Fruit fly (Drosophila melanogaster) whole organism, prepupa: Measurements from ENCODE around the gene Arpc2.

Source experiments
- Blimp-1 ChIP-seq: fragments of 200-800 bp; sonication (Bioruptor generic); optimal IDR thresholded peaks from 3 replicates; lab custom pipeline; 2017; ENCODE audit warnings: missing biosample characterization, missing genetic modification characterization, mild to moderate bottlenecking, moderate library complexity, missing genetic modification reagents
- CG10631 ChIP-seq: fragments of 200-800 bp; sonication (Bioruptor generic); optimal IDR thresholded peaks from 2 replicates; lab custom pipeline; 2016; ENCODE audit warnings: missing biosample characterization, missing genetic modification characterization
- CG11294 ChIP-seq: fragments of 200-800 bp; sonication (Bioruptor generic); IDR thresholded peaks from 2 replicates; pipeline ENCODE4 v1.3.6; 2022; ENCODE audit warnings: missing biosample characterization, missing genetic modification characterization
- CG11762 ChIP-seq: fragments of 200-800 bp; sonication (Bioruptor generic); optimal IDR thresholded peaks from 3 replicates; lab custom pipeline; 2016; ENCODE audit warnings: missing biosample characterization, missing genetic modification characterization; ENCODE audit not compliant: insufficient read depth
- CG11902 ChIP-seq: fragments of 200-800 bp; sonication (Bioruptor generic); optimal IDR thresholded peaks from 3 replicates; lab custom pipeline; 2016; ENCODE audit warnings: missing biosample characterization, missing genetic modification characterization
- CG1621 ChIP-seq: fragments of 200-800 bp; sonication (Bioruptor generic); optimal IDR thresholded peaks from 3 replicates; lab custom pipeline; 2018; ENCODE audit warnings: missing biosample characterization, mild to moderate bottlenecking, missing genetic modification characterization
- CG3032 ChIP-seq: fragments of 200-800 bp; optimal IDR thresholded peaks from 2 replicates; lab custom pipeline; 2019; ENCODE audit warnings: missing biosample characterization, mild to moderate bottlenecking, missing genetic modification characterization, moderate library complexity
- CG32006 ChIP-seq: fragments of 200-800 bp; sonication (Bioruptor generic); optimal IDR thresholded peaks from 3 replicates; lab custom pipeline; 2017; ENCODE audit warnings: missing biosample characterization, mild to moderate bottlenecking, missing genetic modification characterization
- CG34406 ChIP-seq: fragments of 200-800 bp; sonication (Bioruptor generic); optimal IDR thresholded peaks from 3 replicates; lab custom pipeline; 2016; ENCODE audit warnings: missing biosample characterization, missing genetic modification characterization
- CG3919 ChIP-seq: fragments of 200-800 bp; sonication (Bioruptor generic); optimal IDR thresholded peaks from 3 replicates; lab custom pipeline; 2016; ENCODE audit warnings: missing biosample characterization, missing genetic modification characterization
- CG4318 ChIP-seq: fragments of 200-800 bp; sonication (Bioruptor generic); optimal IDR thresholded peaks from 3 replicates; lab custom pipeline; 2017; ENCODE audit warnings: missing biosample characterization, mild to moderate bottlenecking, missing genetic modification characterization
- CG6792 ChIP-seq: fragments of 200-800 bp; sonication (Bioruptor generic); optimal IDR thresholded peaks from 3 replicates; lab custom pipeline; 2016; ENCODE audit warnings: missing biosample characterization, missing genetic modification characterization
- CG6854 ChIP-seq: fragments of 200-800 bp; sonication (Bioruptor generic); optimal IDR thresholded peaks from 2 replicates; lab custom pipeline; 2017; ENCODE audit warnings: missing biosample characterization, mild to moderate bottlenecking, missing genetic modification characterization
- CG7368 ChIP-seq: fragments of 200-800 bp; sonication (Bioruptor generic); optimal IDR thresholded peaks from 3 replicates; lab custom pipeline; 2016; ENCODE audit warnings: missing biosample characterization, missing genetic modification characterization
- CG8119 ChIP-seq: fragments of 200-800 bp; sonication (Bioruptor generic); IDR thresholded peaks from 3 replicates; pipeline ENCODE4 v1.3.6; 2022; ENCODE audit warnings: missing biosample characterization, missing genetic modification characterization
- CG8319 ChIP-seq: fragments of 200-800 bp; sonication (Bioruptor generic); optimal IDR thresholded peaks from 3 replicates; lab custom pipeline; 2016; ENCODE audit warnings: missing biosample characterization, missing genetic modification characterization
- CG8632 ChIP-seq: fragments of 200-800 bp; sonication (Bioruptor generic); optimal IDR thresholded peaks from 3 replicates; lab custom pipeline; 2016; ENCODE audit warnings: missing biosample characterization, missing genetic modification characterization
- CG9139 ChIP-seq: fragments of 200-800 bp; sonication (Bioruptor generic); optimal IDR thresholded peaks from 3 replicates; lab custom pipeline; 2017; ENCODE audit warnings: missing biosample characterization, mild to moderate bottlenecking, missing genetic modification characterization
- Eip75B ChIP-seq: fragments of 200-800 bp; sonication (Bioruptor generic); optimal IDR thresholded peaks from 3 replicates; lab custom pipeline; 2016; ENCODE audit warnings: missing biosample characterization, missing genetic modification characterization
- Eip93F ChIP-seq: fragments of 200-800 bp; sonication (Bioruptor generic); optimal IDR thresholded peaks from 2 replicates; lab custom pipeline; 2016; ENCODE audit warnings: missing biosample characterization, mild to moderate bottlenecking, missing genetic modification characterization
- Ets96B ChIP-seq: fragments of 200-800 bp; optimal IDR thresholded peaks from 2 replicates; lab custom pipeline; 2019; ENCODE audit warnings: missing biosample characterization, mild to moderate bottlenecking, missing genetic modification characterization, moderate library complexity
- Gug ChIP-seq: fragments of 200-800 bp; sonication (Bioruptor generic); IDR thresholded peaks from 2 replicates; pipeline ENCODE4 v1.3.6; 2022; ENCODE audit warnings: missing biosample characterization, missing genetic modification characterization
- Hr38 ChIP-seq: sonication (Bioruptor generic); optimal IDR thresholded peaks from 2 replicates; lab custom pipeline; 2016; ENCODE audit warnings: missing biosample characterization, missing genetic modification characterization
- Hr39 ChIP-seq: fragments of 200-800 bp; sonication (Bioruptor generic); optimal IDR thresholded peaks from 2 replicates; lab custom pipeline; 2016; ENCODE audit warnings: missing biosample characterization, missing genetic modification characterization
- Hr4 ChIP-seq: fragments of 200-800 bp; sonication (Bioruptor generic); optimal IDR thresholded peaks from 3 replicates; lab custom pipeline; 2016; ENCODE audit warnings: missing biosample characterization, missing genetic modification characterization
- Lpt ChIP-seq: fragments of 200-800 bp; sonication (Bioruptor generic); optimal IDR thresholded peaks from 3 replicates; lab custom pipeline; 2016; ENCODE audit warnings: missing biosample characterization, missing genetic modification characterization
- Met ChIP-seq: fragments of 200-800 bp; sonication (Bioruptor generic); optimal IDR thresholded peaks from 3 replicates; lab custom pipeline; 2016; ENCODE audit warnings: missing biosample characterization, missing genetic modification characterization
- OdsH ChIP-seq: fragments of 200-800 bp; sonication (Bioruptor generic); optimal IDR thresholded peaks from 3 replicates; lab custom pipeline; 2016; ENCODE audit warnings: missing biosample characterization, missing genetic modification characterization
- Smox ChIP-seq: fragments of 200-800 bp; sonication (Bioruptor generic); optimal IDR thresholded peaks from 3 replicates; lab custom pipeline; 2016; ENCODE audit warnings: missing biosample characterization, missing genetic modification characterization
- Sox14 ChIP-seq: fragments of 200-800 bp; sonication (Bioruptor generic); optimal IDR thresholded peaks from 3 replicates; lab custom pipeline; 2016; ENCODE audit warnings: missing biosample characterization, missing genetic modification characterization
- Sox15 ChIP-seq: fragments of 200-800 bp; sonication (Bioruptor generic); optimal IDR thresholded peaks from 3 replicates; lab custom pipeline; 2016; ENCODE audit warnings: missing biosample characterization, missing genetic modification characterization
- achi ChIP-seq: fragments of 200-800 bp; sonication (Bioruptor generic); optimal IDR thresholded peaks from 3 replicates; lab custom pipeline; 2016; ENCODE audit warnings: missing biosample characterization, missing genetic modification characterization
- cyc ChIP-seq: fragments of 200-800 bp; sonication (Bioruptor generic); optimal IDR thresholded peaks from 3 replicates; lab custom pipeline; 2016; ENCODE audit warnings: missing biosample characterization, missing genetic modification characterization
- dac ChIP-seq: fragments of 200-800 bp; sonication (Bioruptor generic); optimal IDR thresholded peaks from 2 replicates; lab custom pipeline; 2017; ENCODE audit warnings: missing biosample characterization, mild to moderate bottlenecking, missing genetic modification characterization
- dsx ChIP-seq: fragments of 200-800 bp; optimal IDR thresholded peaks from 3 replicates; lab custom pipeline; 2019; ENCODE audit warnings: missing biosample characterization, mild to moderate bottlenecking, missing genetic modification characterization, moderate library complexity; ENCODE audit not compliant: poor library complexity, severe bottlenecking
- eg ChIP-seq: fragments of 200-800 bp; sonication (Bioruptor generic); IDR thresholded peaks from 3 replicates; pipeline ENCODE4 v1.3.6; 2022; ENCODE audit warnings: missing biosample characterization, missing genetic modification characterization
- esn ChIP-seq: fragments of 200-800 bp; sonication (Bioruptor generic); optimal IDR thresholded peaks from 2 replicates; lab custom pipeline; 2016; ENCODE audit warnings: missing biosample characterization, mild to moderate bottlenecking, missing genetic modification characterization, moderate library complexity
- fd59A ChIP-seq: fragments of 200-800 bp; sonication (Bioruptor generic); optimal IDR thresholded peaks from 2 replicates; lab custom pipeline; 2017; ENCODE audit warnings: missing biosample characterization, mild to moderate bottlenecking, missing genetic modification characterization, missing genetic modification reagents
- fkh ChIP-seq: fragments of 200-800 bp; sonication (Bioruptor generic); optimal IDR thresholded peaks from 3 replicates; lab custom pipeline; 2017; ENCODE audit warnings: missing biosample characterization, mild to moderate bottlenecking, missing genetic modification characterization, moderate library complexity
- net ChIP-seq: fragments of 200-800 bp; sonication (Bioruptor generic); optimal IDR thresholded peaks from 3 replicates; lab custom pipeline; 2016; ENCODE audit warnings: missing biosample characterization, missing genetic modification characterization
- salr ChIP-seq, 2 experiments: fragments of 200-800 bp; sonication (Bioruptor generic); optimal IDR thresholded peaks; 3 replicates each; lab custom pipeline; 2016 to 2018; ENCODE audit warnings: missing biosample characterization in 2 of 2, missing genetic modification characterization in 2 of 2, mild to moderate bottlenecking in 1 of 2
- ss ChIP-seq, 2 experiments: fragments of 200-800 bp; sonication (Bioruptor generic); optimal IDR thresholded peaks; 2 replicates in 1 of 2; 3 replicates in 1 of 2; lab custom pipeline; 2017 to 2018; ENCODE audit warnings: mild to moderate bottlenecking in 2 of 2, missing biosample characterization in 2 of 2, missing genetic modification characterization in 2 of 2, moderate library complexity in 1 of 2
- svp ChIP-seq: fragments of 200-800 bp; sonication (Bioruptor generic); peaks from one replicate; lab custom pipeline; 2016; ENCODE audit warnings: missing biosample characterization, missing genetic modification characterization
- topi ChIP-seq: fragments of 200-800 bp; sonication (Bioruptor generic); optimal IDR thresholded peaks from 3 replicates; lab custom pipeline; 2016; ENCODE audit warnings: missing biosample characterization, missing genetic modification characterization
- vri ChIP-seq: fragments of 200-800 bp; sonication (Bioruptor generic); optimal IDR thresholded peaks from 3 replicates; lab custom pipeline; 2016; ENCODE audit warnings: missing biosample characterization, mild to moderate bottlenecking, missing genetic modification characterization

Gene Arpc2

dm6 chr2L:20371451-20371850, 45.4 kb upstream of the Arpc2 start (continued):
- TF ChIP-seq Met (GFP tag; lab: Kevin White, UChicago) (no peak), Blimp-1 (no peak), CG6792 (peak; percentile 63), net (peak; percentile 55), ss (GFP tag; optimal IDR thresholded peaks at IDR 0.05; lab: Kevin White, UChicago) (peak in 1 of 2 experiments; percentile 37), Ets96B (tag; lab: Kevin White, UChicago) (peak; percentile 71), CG9139 (GFP tag; lab: Kevin White, UChicago) (no peak), CG8632 (GFP tag; lab: Kevin White, UChicago) (no peak), CG34406 (GFP tag; lab: Kevin White, UChicago) (peak; percentile 30), svp (GFP tag; lab: Kevin White, UChicago) (peak; percentile 58), esn (GFP tag; lab: Kevin White, UChicago) (no peak), OdsH (GFP tag; lab: Kevin White, UChicago) (peak; percentile 61), eg (GFP tag; lab: Robert Waterston, UW) (peak; percentile 87), CG7368 (GFP tag; lab: Kevin White, UChicago) (peak; percentile 49), dac (GFP tag; lab: Kevin White, UChicago) (peak; percentile 53), CG11294 (GFP tag; lab: Robert Waterston, UW) (peak; percentile 58)

DNA sequence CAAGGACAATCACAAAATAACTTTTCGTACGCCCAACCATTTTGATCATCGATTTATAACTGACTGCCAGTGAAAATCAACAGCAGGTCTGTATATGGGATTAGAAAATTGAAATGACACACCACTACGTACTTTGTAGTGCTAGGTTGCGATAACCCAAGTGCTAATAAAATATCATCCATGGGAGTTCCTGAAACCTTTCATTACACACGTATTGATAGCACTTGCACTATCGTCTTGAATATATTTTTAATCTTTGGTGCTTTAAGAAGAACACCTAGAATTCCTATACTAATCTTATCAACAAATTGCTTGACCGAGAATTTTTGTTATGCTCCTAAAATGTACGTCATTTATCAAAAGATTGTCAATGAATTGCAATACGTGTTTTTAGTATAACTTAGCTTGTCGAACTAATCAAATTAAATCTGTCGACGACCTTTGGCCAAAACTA, 42.8 kb upstream of the Arpc2 start, which contains the start of gene Ugt37A1:
Gene Ugt37A1 (minus strand): TSS at position 51 of the 454 bp plus-strand sequence.
- TF ChIP-seq ss (GFP tag; optimal IDR thresholded peaks at IDR 0.05; lab: Kevin White, UChicago), result no peak
- no peak for TF ChIP-seq cyc (GFP tag; lab: Kevin White, UChicago)
- no peak for TF ChIP-seq CG11762 (GFP tag; lab: Kevin White, UChicago)
- no peak for TF ChIP-seq Gug (GFP tag; lab: Robert Waterston, UW)
- no peak for TF ChIP-seq CG8119
- TF ChIP-seq svp (GFP tag; lab: Kevin White, UChicago), result no peak
- no peak for TF ChIP-seq Hr39
- TF ChIP-seq Hr38 (GFP tag; lab: Kevin White, UChicago), result no peak
- TF ChIP-seq net, result no peak
- no peak for TF ChIP-seq CG1621 (tag; lab: Kevin White, UChicago)

DNA sequence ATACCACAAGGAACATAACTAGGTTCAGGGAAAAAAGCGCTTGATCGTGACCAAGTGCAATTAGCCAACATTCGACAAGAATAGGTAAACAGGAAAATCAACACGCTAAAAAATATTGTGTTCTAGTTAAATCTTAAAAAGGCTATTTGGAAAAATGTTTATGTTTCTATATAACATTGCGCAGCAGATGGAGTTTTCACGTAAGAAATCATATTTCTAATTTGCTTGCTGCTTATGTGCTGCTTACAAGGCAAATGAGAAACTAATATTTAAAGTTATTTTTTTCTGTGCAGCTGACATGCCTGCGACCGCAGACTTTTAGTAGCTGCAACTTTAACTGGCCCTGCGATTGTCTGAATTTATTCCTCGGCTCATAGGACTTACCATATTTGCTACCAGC, 35.5 kb upstream of the Arpc2 start:
- TF ChIP-seq ss (GFP tag; optimal IDR thresholded peaks at IDR 0.05; lab: Kevin White, UChicago), result peak; percentile 81 to 98
- peak; percentile 74 for TF ChIP-seq CG32006 (GFP tag; lab: Kevin White, UChicago)
- peak; percentile 46 for TF ChIP-seq net
- TF ChIP-seq CG10631 (GFP tag; lab: Kevin White, UChicago), result peak; percentile 70
- TF ChIP-seq Eip75B, result peak; percentile 69
- no peak for TF ChIP-seq fkh (GFP tag; lab: Kevin White, UChicago)
- TF ChIP-seq eg (GFP tag; lab: Robert Waterston, UW), result peak; percentile 61
- no peak for TF ChIP-seq Smox (GFP tag; lab: Kevin White, UChicago)
- TF ChIP-seq CG8319 (GFP tag; lab: Kevin White, UChicago), result no peak
- no peak for TF ChIP-seq cyc (GFP tag; lab: Kevin White, UChicago)
- TF ChIP-seq CG8632 (GFP tag; lab: Kevin White, UChicago), result peak; percentile 39
- peak; percentile 0 for TF ChIP-seq CG7368 (GFP tag; lab: Kevin White, UChicago)
- peak; percentile 77 for TF ChIP-seq dsx (GFP tag; lab: Kevin White, UChicago)
- TF ChIP-seq CG4318 (GFP tag; lab: Kevin White, UChicago), result peak; percentile 44
- no peak for TF ChIP-seq CG6854 (GFP tag; lab: Kevin White, UChicago)
- no peak for TF ChIP-seq CG11902 (GFP tag; lab: Kevin White, UChicago)
- TF ChIP-seq Sox14 (GFP tag; lab: Kevin White, UChicago), result peak; percentile 67
- TF ChIP-seq CG9139 (GFP tag; lab: Kevin White, UChicago), result peak; percentile 27
- no peak for TF ChIP-seq vri (GFP tag; lab: Kevin White, UChicago)
- peak; percentile 12 for TF ChIP-seq CG34406 (GFP tag; lab: Kevin White, UChicago)
- TF ChIP-seq CG6792, result peak; percentile 54
- peak; percentile 35 for TF ChIP-seq dac (GFP tag; lab: Kevin White, UChicago)
- peak; percentile 47 to 48 for TF ChIP-seq salr (GFP tag; optimal IDR thresholded peaks at IDR 0.05; lab: Kevin White, UChicago)
- TF ChIP-seq Lpt, result peak; percentile 40
- TF ChIP-seq CG3032 (tag; lab: Kevin White, UChicago), result peak; percentile 83
- peak; percentile 73 for TF ChIP-seq CG1621 (tag; lab: Kevin White, UChicago)
- TF ChIP-seq Met (GFP tag; lab: Kevin White, UChicago), result no peak
- TF ChIP-seq Hr4 (GFP tag; lab: Kevin White, UChicago), result peak; percentile 64
- TF ChIP-seq CG8119, result peak; percentile 64
- peak; percentile 66 for TF ChIP-seq CG3919
- TF ChIP-seq Eip93F (GFP tag; lab: Kevin White, UChicago), result no peak
- TF ChIP-seq Sox15, result peak; percentile 5
- peak; percentile 72 for TF ChIP-seq achi (GFP tag; lab: Kevin White, UChicago)
- TF ChIP-seq topi (GFP tag; lab: Kevin White, UChicago), result peak; percentile 2
- TF ChIP-seq fd59A, result peak; percentile 66
